Fruit fly (Drosophila melanogaster): ENCODE results near the gene Grik.

The Grik gene

DNA sequence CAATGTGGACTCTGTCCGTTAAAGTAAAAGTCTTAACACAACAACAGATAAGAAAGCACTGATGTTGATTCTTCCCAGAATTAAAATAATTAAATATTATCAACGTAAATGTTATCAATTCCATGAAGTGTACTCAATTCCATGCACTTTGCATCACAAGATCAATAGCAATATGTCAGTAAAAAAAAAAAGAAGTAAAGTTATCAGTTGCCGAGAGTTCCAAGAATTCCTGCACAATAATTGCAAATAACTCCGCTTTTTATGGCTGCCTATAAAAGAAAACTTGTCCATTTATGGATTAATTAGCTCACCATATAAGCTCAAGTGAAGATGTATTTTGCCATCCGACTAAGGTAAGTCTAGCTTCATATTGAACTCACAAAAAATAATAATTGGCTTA is 24.3 kb upstream of the Grik start, which contains the start of gene TotZ:
TSS of gene TotZ (plus strand) at position 301 of the 400 bp plus-strand sequence.
- TF ChIP-seq CG7101 (tag; optimal IDR thresholded peaks at IDR 0.05) = no peak
- TF ChIP-seq CG12768 (GFP tag; optimal IDR thresholded peaks at IDR 0.05) = no peak
- no peak for TF ChIP-seq Hr96 (GFP tag; optimal IDR thresholded peaks at IDR 0.05)
- no peak for TF ChIP-seq pad (GFP tag; optimal IDR thresholded peaks at IDR 0.05)
- TF ChIP-seq toe (GFP tag; optimal IDR thresholded peaks at IDR 0.05) = no peak
- TF ChIP-seq Crg-1 (GFP tag; optimal IDR thresholded peaks at IDR 0.05) = no peak
- TF ChIP-seq Clk (GFP tag; optimal IDR thresholded peaks at IDR 0.05) = no peak
- TF ChIP-seq Mnt (GFP tag; optimal IDR thresholded peaks at IDR 0.05) = no peak

DNA sequence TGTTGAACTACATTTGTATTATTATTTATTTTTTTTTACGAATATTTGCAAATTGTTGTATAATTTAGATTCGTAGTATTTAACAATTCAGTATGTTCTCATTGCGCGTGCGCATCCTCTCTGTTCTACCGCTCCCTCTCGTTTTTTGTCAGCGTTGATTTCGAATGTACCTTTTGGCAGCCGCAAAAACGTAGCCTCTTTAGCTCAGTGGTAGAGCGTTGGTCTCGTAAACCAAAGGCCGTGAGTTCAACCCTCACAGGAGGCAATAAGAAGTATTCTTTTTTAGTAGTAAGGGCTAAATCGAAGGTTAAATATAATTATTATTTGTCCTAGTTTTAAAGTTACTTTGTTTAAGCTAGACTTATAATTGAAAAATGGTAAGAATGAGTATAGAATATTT is 11.3 kb upstream of the Grik start:
- TF ChIP-seq kay (GFP tag; ENCODE audit: borderline replicate concordance) (peak; percentile 33), Hr96 (GFP tag; optimal IDR thresholded peaks at IDR 0.05) (no peak)

dm6 chr3R:20890920-20891319 is 10.8 kb upstream of the Grik start:
- TF ChIP-seq cic (GFP tag; optimal IDR thresholded peaks at IDR 0.05) = peak; percentile 5
- no peak for TF ChIP-seq CG7045 (GFP tag; optimal IDR thresholded peaks at IDR 0.05)

DNA sequence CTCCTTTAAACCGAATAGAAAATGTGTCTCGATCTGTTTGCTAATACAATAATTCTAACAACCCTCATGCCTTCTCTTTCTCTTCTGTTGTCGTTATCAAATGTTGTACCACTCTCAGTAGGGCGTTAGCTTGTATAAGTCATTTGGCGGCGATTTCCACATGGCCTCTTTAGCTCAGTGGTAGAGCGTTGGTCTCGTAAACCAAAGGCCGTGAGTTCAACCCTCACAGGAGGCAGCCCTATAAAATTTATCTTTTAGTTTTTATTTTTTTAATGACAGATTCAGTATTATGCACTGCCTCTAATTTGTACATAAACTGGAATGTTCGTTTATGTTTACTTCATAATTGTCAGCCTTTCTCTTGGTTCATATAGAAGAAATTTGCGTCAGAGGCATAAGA is 10.3 kb upstream of the Grik start:
- TF ChIP-seq CG12768 (GFP tag; optimal IDR thresholded peaks at IDR 0.05) (no peak), CG7045 (GFP tag; optimal IDR thresholded peaks at IDR 0.05) (no peak), CG14711 (tag; optimal IDR thresholded peaks at IDR 0.05) (no peak), Hr96 (GFP tag; optimal IDR thresholded peaks at IDR 0.05) (no peak), pad (GFP tag; optimal IDR thresholded peaks at IDR 0.05) (no peak), CG1620 (GFP tag; optimal IDR thresholded peaks at IDR 0.05) (no peak), tj (GFP tag; optimal IDR thresholded peaks at IDR 0.05) (no peak), CG5204 (GFP tag; optimal IDR thresholded peaks at IDR 0.05) (no peak), CG11617 (GFP tag; optimal IDR thresholded peaks at IDR 0.05) (no peak), Mnt (GFP tag; optimal IDR thresholded peaks at IDR 0.05) (no peak), toe (GFP tag; optimal IDR thresholded peaks at IDR 0.05) (no peak), Crg-1 (GFP tag; optimal IDR thresholded peaks at IDR 0.05) (no peak), CG33017 (tag; optimal IDR thresholded peaks at IDR 0.05) (no peak), bab1 (GFP tag; optimal IDR thresholded peaks at IDR 0.05) (no peak), cic (GFP tag; optimal IDR thresholded peaks at IDR 0.05) (no peak), cnc (optimal IDR thresholded peaks at IDR 0.05) (no peak), CG7101 (tag; optimal IDR thresholded peaks at IDR 0.05) (no peak)

DNA sequence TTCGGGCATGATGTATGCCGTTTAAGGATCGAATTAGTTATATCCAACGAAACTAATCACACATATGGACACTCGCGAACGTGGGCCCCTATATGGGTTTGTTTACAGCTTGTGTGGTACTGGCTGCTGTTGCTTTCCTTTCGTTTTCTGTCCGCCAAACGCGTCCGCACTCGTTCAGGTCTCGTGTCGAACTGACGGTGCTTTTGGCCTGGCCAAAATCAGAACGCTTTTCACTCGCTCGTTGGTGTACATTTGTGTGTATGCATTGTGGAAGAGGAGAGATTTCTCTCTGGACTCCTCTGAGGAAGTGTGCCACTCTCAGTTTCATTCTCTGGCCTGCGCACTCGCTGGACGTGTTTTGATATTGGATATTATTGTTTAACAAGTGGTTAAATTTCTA is 4.6 kb upstream of the Grik start, which contains the start of gene Ktl:
TSS of gene Ktl (minus strand) at position 193 of the 400 bp plus-strand sequence.
- TF ChIP-seq CG5204 (GFP tag; optimal IDR thresholded peaks at IDR 0.05) (no peak), CG7045 (GFP tag; optimal IDR thresholded peaks at IDR 0.05) (no peak), CG33017 (tag; optimal IDR thresholded peaks at IDR 0.05) (no peak), CG12768 (GFP tag; optimal IDR thresholded peaks at IDR 0.05) (no peak), tj (GFP tag; optimal IDR thresholded peaks at IDR 0.05) (no peak), cnc (optimal IDR thresholded peaks at IDR 0.05) (no peak), CG11617 (GFP tag; optimal IDR thresholded peaks at IDR 0.05) (no peak)

- TF ChIP-seq Hr96 (GFP tag; optimal IDR thresholded peaks at IDR 0.05) (no peak), Mnt (GFP tag; optimal IDR thresholded peaks at IDR 0.05) (no peak), bab1 (GFP tag; optimal IDR thresholded peaks at IDR 0.05) (no peak), pad (GFP tag; optimal IDR thresholded peaks at IDR 0.05) (no peak), tj (GFP tag; optimal IDR thresholded peaks at IDR 0.05) (no peak), ovo (GFP tag; optimal IDR thresholded peaks at IDR 0.05) (no peak), CG11617 (GFP tag; optimal IDR thresholded peaks at IDR 0.05) (no peak), toe (GFP tag; optimal IDR thresholded peaks at IDR 0.05) (no peak), Crg-1 (GFP tag; optimal IDR thresholded peaks at IDR 0.05) (no peak), CG14711 (tag; optimal IDR thresholded peaks at IDR 0.05) (no peak), cnc (optimal IDR thresholded peaks at IDR 0.05) (no peak)
These were observed 3.7 kb downstream of the Grik start, which contains the start of gene TotX for dm6 chr3R:20905418-20905817. TSS of gene TotX (minus strand) at chr3R:20905518.

DNA sequence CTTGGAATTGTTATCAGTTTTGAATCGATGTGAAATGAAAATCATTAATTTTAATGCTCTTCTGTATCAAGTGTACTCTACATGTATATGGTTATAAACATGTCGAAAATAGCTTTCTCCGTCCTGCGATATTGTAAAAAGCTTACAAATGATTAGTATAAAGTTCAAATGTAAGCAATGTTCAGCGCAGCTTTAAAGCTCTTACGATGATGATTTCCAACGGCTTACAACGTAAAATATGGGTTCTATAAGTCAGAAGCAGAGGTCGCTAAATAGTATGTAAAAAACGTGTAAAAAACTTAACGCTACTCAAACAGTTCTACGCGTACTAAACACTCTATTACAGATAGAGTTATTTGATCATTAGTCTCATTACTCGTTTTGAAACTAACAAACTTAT is 6.9 kb downstream of the Grik start:
- TF ChIP-seq bab1 (GFP tag; optimal IDR thresholded peaks at IDR 0.05) (peak; percentile 2), CG33017 (tag; optimal IDR thresholded peaks at IDR 0.05) (no peak)

DNA sequence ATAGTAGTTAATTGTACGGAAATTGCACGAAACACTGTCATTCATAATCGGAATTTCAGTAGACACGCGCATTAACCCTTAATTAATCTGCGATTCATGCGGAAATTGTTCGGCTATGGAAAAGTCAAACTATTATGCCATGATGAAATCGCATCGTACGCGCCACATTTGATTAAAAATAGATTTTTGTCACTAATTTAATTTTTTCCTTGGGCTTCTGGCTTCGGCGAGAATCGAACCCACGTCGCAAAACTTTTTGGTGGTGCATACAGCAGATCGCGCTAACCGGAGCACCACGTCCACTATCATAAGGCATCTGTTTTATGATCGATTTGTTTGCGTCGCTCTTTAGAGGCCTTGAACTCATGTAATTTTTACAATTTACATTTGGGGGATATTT is 11.0 kb downstream of the Grik start:
- TF ChIP-seq cic (GFP tag; optimal IDR thresholded peaks at IDR 0.05) = peak; percentile 55
- no peak for TF ChIP-seq cnc (optimal IDR thresholded peaks at IDR 0.05)
- TF ChIP-seq CG11617 (GFP tag; optimal IDR thresholded peaks at IDR 0.05) = no peak
- TF ChIP-seq kay (GFP tag; ENCODE audit: borderline replicate concordance) = peak; percentile 52

dm6 chr3R:20914103-20914502 is 12.3 kb downstream of the Grik start, which contains the start of gene hdly:
TSS of gene hdly (plus strand) at chr3R:20914296.
- TF ChIP-seq CG12768 (GFP tag; optimal IDR thresholded peaks at IDR 0.05) (peak; percentile 91), CG5204 (GFP tag; optimal IDR thresholded peaks at IDR 0.05) (peak; percentile 84), toe (GFP tag; optimal IDR thresholded peaks at IDR 0.05) (peak; percentile 95), Hr96 (GFP tag; optimal IDR thresholded peaks at IDR 0.05) (peak; percentile 94), kay (GFP tag; ENCODE audit: borderline replicate concordance) (peak; percentile 99), Crg-1 (GFP tag; optimal IDR thresholded peaks at IDR 0.05) (peak; percentile 31), CG11617 (GFP tag; optimal IDR thresholded peaks at IDR 0.05) (peak; percentile 91), CG7045 (GFP tag; optimal IDR thresholded peaks at IDR 0.05) (peak; percentile 83), cic (GFP tag; optimal IDR thresholded peaks at IDR 0.05) (peak; percentile 58), ovo (GFP tag; optimal IDR thresholded peaks at IDR 0.05) (peak; percentile 53), pad (GFP tag; optimal IDR thresholded peaks at IDR 0.05) (peak; percentile 25), CG7101 (tag; optimal IDR thresholded peaks at IDR 0.05) (peak; percentile 53), tj (GFP tag; optimal IDR thresholded peaks at IDR 0.05) (peak; percentile 82), cnc (optimal IDR thresholded peaks at IDR 0.05) (no peak), CG33017 (tag; optimal IDR thresholded peaks at IDR 0.05) (peak; percentile 75), CG1620 (GFP tag; optimal IDR thresholded peaks at IDR 0.05) (peak; percentile 66), bab1 (GFP tag; optimal IDR thresholded peaks at IDR 0.05) (no peak), Clk (GFP tag; optimal IDR thresholded peaks at IDR 0.05) (peak; percentile 25), CG14711 (tag; optimal IDR thresholded peaks at IDR 0.05) (peak; percentile 34), Mnt (GFP tag; optimal IDR thresholded peaks at IDR 0.05) (peak; percentile 45)
